Worm (Caenorhabditis elegans): ENCODE data around the gene gcy-32.

DNA sequence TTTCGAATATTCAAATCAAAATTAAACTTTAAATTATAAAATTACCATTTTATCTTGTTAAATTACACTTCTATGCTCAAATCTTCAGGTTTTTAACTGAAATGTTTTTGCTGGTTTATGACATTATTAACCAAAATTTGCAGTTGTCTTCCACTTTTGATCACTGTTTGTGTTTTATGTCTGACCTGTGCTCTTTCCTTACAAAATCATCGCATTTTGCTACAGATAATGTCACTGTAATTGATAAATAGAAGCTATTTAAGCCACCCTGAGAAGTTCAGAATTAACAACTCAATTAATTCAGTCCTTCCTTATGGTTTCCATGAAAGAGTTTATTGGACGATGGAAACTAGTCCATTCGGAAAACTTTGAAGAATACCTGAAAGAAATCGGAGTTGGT is 24.8 kb downstream of the gcy-32 start, which contains the start of gene lbp-8:
- no peak for TF ChIP-seq ztf-11 (tag; optimal IDR thresholded peaks at IDR 0.05)
- no peak for TF ChIP-seq ceh-39 (tag; optimal IDR thresholded peaks at IDR 0.05)
- TF ChIP-seq flh-1 (GFP tag; optimal IDR thresholded peaks at IDR 0.05), result no peak
- no peak for TF ChIP-seq sem-2 (GFP tag; optimal IDR thresholded peaks at IDR 0.05)
- no peak for TF ChIP-seq lin-32 (GFP tag; optimal IDR thresholded peaks at IDR 0.05)
- no peak for TF ChIP-seq unc-39 (tag; optimal IDR thresholded peaks at IDR 0.05)
- no peak for TF ChIP-seq ceh-83 (GFP tag; optimal IDR thresholded peaks at IDR 0.05)
